Fruit fly (Drosophila melanogaster) whole organism, embryonic: ENCODE data around the gene CG6839.

Source experiments
- B-H2 ChIP-seq: fragments of 200-800 bp; sonication (Bioruptor generic); optimal IDR thresholded peaks from 2 replicates; lab custom pipeline; 2018; ENCODE audit warnings: missing biosample characterization, mild to moderate bottlenecking, missing genetic modification characterization
- CG1024 ChIP-seq: fragments of 200-800 bp; sonication (Bioruptor generic); IDR thresholded peaks from 2 replicates; pipeline ENCODE4 v1.3.6; 2022; ENCODE audit warnings: missing biosample characterization, missing genetic modification characterization
- CG11504 ChIP-seq: fragments of 200-800 bp; sonication (Bioruptor generic); optimal IDR thresholded peaks from 3 replicates; lab custom pipeline; 2019; ENCODE audit warnings: missing biosample characterization, mild to moderate bottlenecking, missing genetic modification characterization, moderate library complexity
- CG12942 ChIP-seq: fragments of 200-800 bp; sonication (Bioruptor generic); optimal IDR thresholded peaks from 3 replicates; lab custom pipeline; 2016; ENCODE audit warnings: missing biosample characterization, missing genetic modification characterization
- CG13296 ChIP-seq: fragments of 200-800 bp; sonication (Bioruptor generic); optimal IDR thresholded peaks from 3 replicates; lab custom pipeline; 2018; ENCODE audit warnings: missing biosample characterization, mild to moderate bottlenecking, missing genetic modification characterization
- CG13424 ChIP-seq: fragments of 200-800 bp; sonication (Bioruptor generic); optimal IDR thresholded peaks from 2 replicates; lab custom pipeline; 2019; ENCODE audit warnings: missing biosample characterization, mild to moderate bottlenecking, missing genetic modification characterization, moderate library complexity
- CG13775 ChIP-seq: fragments of 200-800 bp; sonication (Bioruptor generic); optimal IDR thresholded peaks from 3 replicates; lab custom pipeline; 2017; ENCODE audit warnings: missing biosample characterization, mild to moderate bottlenecking, missing genetic modification characterization
- CG13894 ChIP-seq: fragments of 200-800 bp; sonication (Bioruptor generic); optimal IDR thresholded peaks from 3 replicates; lab custom pipeline; 2018; ENCODE audit warnings: missing biosample characterization, mild to moderate bottlenecking, missing genetic modification characterization, moderate library complexity
- CG14050 ChIP-seq: fragments of 200-800 bp; sonication (Bioruptor generic); IDR thresholded peaks from 3 replicates; pipeline ENCODE4 v1.3.6; 2022; ENCODE audit warnings: missing biosample characterization, missing genetic modification characterization
- CG15011 ChIP-seq: fragments of 200-800 bp; sonication (Bioruptor generic); optimal IDR thresholded peaks from 3 replicates; lab custom pipeline; 2018; ENCODE audit warnings: missing biosample characterization, mild to moderate bottlenecking, missing genetic modification characterization
- CG15479 ChIP-seq: fragments of 200-800 bp; sonication (Bioruptor generic); optimal IDR thresholded peaks from 3 replicates; lab custom pipeline; 2019; ENCODE audit warnings: missing biosample characterization, mild to moderate bottlenecking, missing genetic modification characterization, moderate library complexity
- CG15601 ChIP-seq: fragments of 200-800 bp; sonication (Bioruptor generic); optimal IDR thresholded peaks from 3 replicates; lab custom pipeline; 2019; ENCODE audit warnings: missing biosample characterization, mild to moderate bottlenecking, missing genetic modification characterization, moderate library complexity
- CG17612 ChIP-seq: fragments of 200-800 bp; sonication (Bioruptor generic); IDR thresholded peaks from 2 replicates; pipeline ENCODE4 v1.3.6; 2022; ENCODE audit warnings: missing biosample characterization, missing genetic modification characterization
- CG2116 ChIP-seq: fragments of 200-800 bp; sonication (Bioruptor generic); optimal IDR thresholded peaks from 3 replicates; lab custom pipeline; 2018; ENCODE audit warnings: missing biosample characterization, mild to moderate bottlenecking, missing genetic modification characterization
- CG2202 ChIP-seq: fragments of 200-800 bp; sonication (Bioruptor generic); optimal IDR thresholded peaks from 2 replicates; lab custom pipeline; 2018; ENCODE audit warnings: missing biosample characterization, mild to moderate bottlenecking, missing genetic modification characterization
- CG2875 ChIP-seq: fragments of 200-800 bp; sonication (Bioruptor generic); optimal IDR thresholded peaks from 2 replicates; lab custom pipeline; 2017; ENCODE audit warnings: missing biosample characterization, mild to moderate bottlenecking, missing genetic modification characterization, missing genetic modification reagents
- CG33213 ChIP-seq: fragments of 200-800 bp; sonication (Bioruptor generic); optimal IDR thresholded peaks from 3 replicates; lab custom pipeline; 2016; ENCODE audit warnings: missing biosample characterization, missing genetic modification characterization
- CG3838 ChIP-seq: fragments of 200-800 bp; sonication (Bioruptor generic); optimal IDR thresholded peaks from 3 replicates; lab custom pipeline; 2016; ENCODE audit warnings: missing biosample characterization, missing genetic modification characterization
- CG4360 ChIP-seq: fragments of 200-800 bp; sonication (Bioruptor generic); IDR thresholded peaks from 2 replicates; pipeline ENCODE4 v1.3.6; 2022; ENCODE audit warnings: missing biosample characterization, missing genetic modification characterization
- CG4617 ChIP-seq: fragments of 200-800 bp; sonication (Bioruptor generic); optimal IDR thresholded peaks from 3 replicates; lab custom pipeline; 2016; ENCODE audit warnings: missing biosample characterization, missing genetic modification characterization, borderline replicate concordance
- CG5953 ChIP-seq: fragments of 200-800 bp; sonication (Bioruptor generic); IDR thresholded peaks from 2 replicates; pipeline ENCODE4 v1.3.6; 2022; ENCODE audit warnings: missing biosample characterization, missing genetic modification characterization
- CG8290 ChIP-seq, 3 experiments: fragments of 200-800 bp; sonication (Bioruptor generic); optimal IDR thresholded peaks; 2 replicates each; lab custom pipeline; 2016 to 2019; ENCODE audit warnings: missing biosample characterization in 3 of 3, missing genetic modification characterization in 3 of 3, mild to moderate bottlenecking in 2 of 3, moderate library complexity in 1 of 3
- CG9609 ChIP-seq: fragments of 200-800 bp; sonication (Bioruptor generic); optimal IDR thresholded peaks from 3 replicates; lab custom pipeline; 2016; ENCODE audit warnings: missing biosample characterization, missing genetic modification characterization
- CG9932 ChIP-seq: fragments of 200-800 bp; sonication (Bioruptor generic); IDR thresholded peaks from 2 replicates; pipeline ENCODE4 v1.3.6; 2022; ENCODE audit warnings: missing biosample characterization, missing genetic modification characterization
- Camta ChIP-seq: fragments of 200-800 bp; sonication (Bioruptor generic); optimal IDR thresholded peaks from 2 replicates; lab custom pipeline; 2016; ENCODE audit warnings: missing biosample characterization, missing genetic modification characterization
- H15 ChIP-seq: fragments of 200-800 bp; sonication (Bioruptor generic); IDR thresholded peaks from 3 replicates; pipeline ENCODE4 v1.3.6; 2022; ENCODE audit warnings: missing biosample characterization, missing genetic modification characterization
- H2.0 ChIP-seq: fragments of 200-800 bp; sonication (Bioruptor generic); IDR thresholded peaks from 2 replicates; pipeline ENCODE4 v1.3.6; 2022; ENCODE audit warnings: missing biosample characterization, missing genetic modification characterization
- Hr3 ChIP-seq: fragments of 200-800 bp; sonication (Bioruptor generic); optimal IDR thresholded peaks from 3 replicates; lab custom pipeline; 2016; ENCODE audit warnings: missing biosample characterization, missing genetic modification characterization
- Mad ChIP-seq: fragments of 200-800 bp; sonication (Bioruptor generic); optimal IDR thresholded peaks from 2 replicates; lab custom pipeline; 2016; ENCODE audit warnings: missing biosample characterization, missing genetic modification characterization
- Mrtf ChIP-seq: fragments of 200-800 bp; sonication (Bioruptor generic); IDR thresholded peaks from 3 replicates; pipeline ENCODE4 v1.3.6; 2022; ENCODE audit warnings: missing biosample characterization, missing genetic modification characterization
- NFAT ChIP-seq: fragments of 200-800 bp; sonication (Bioruptor generic); IDR thresholded peaks from 2 replicates; pipeline ENCODE4 v1.3.6; 2022; ENCODE audit warnings: missing biosample characterization, missing genetic modification characterization
- Nf-YA ChIP-seq: fragments of 200-800 bp; sonication (Bioruptor generic); IDR thresholded peaks from 2 replicates; pipeline ENCODE4 v1.3.6; 2022; ENCODE audit warnings: missing biosample characterization, missing genetic modification characterization
- PHDP ChIP-seq: fragments of 200-800 bp; sonication (Bioruptor generic); optimal IDR thresholded peaks from 3 replicates; lab custom pipeline; 2018; ENCODE audit warnings: missing biosample characterization, mild to moderate bottlenecking, missing genetic modification characterization, moderate library complexity
- Ptx1 ChIP-seq: fragments of 200-800 bp; sonication (Bioruptor generic); IDR thresholded peaks from 2 replicates; pipeline ENCODE4 v1.3.6; 2022; ENCODE audit warnings: missing biosample characterization, missing genetic modification characterization
- Ssrp ChIP-seq: fragments of 200-800 bp; sonication (Bioruptor generic); optimal IDR thresholded peaks from 2 replicates; lab custom pipeline; 2018; ENCODE audit warnings: missing biosample characterization, mild to moderate bottlenecking, missing genetic modification characterization, moderate library complexity
- Taf1 ChIP-seq: fragments of 200-800 bp; sonication (Bioruptor generic); IDR thresholded peaks from 2 replicates; pipeline ENCODE4 v1.3.6; 2022; ENCODE audit warnings: missing biosample characterization, missing genetic modification characterization
- Vsx1 ChIP-seq: fragments of 200-800 bp; sonication (Bioruptor generic); optimal IDR thresholded peaks from 2 replicates; lab custom pipeline; 2017; ENCODE audit warnings: missing biosample characterization, mild to moderate bottlenecking, missing genetic modification characterization, missing genetic modification reagents
- ato ChIP-seq: fragments of 200-800 bp; sonication (Bioruptor generic); IDR thresholded peaks from 2 replicates; pipeline ENCODE4 v1.3.6; 2022; ENCODE audit warnings: missing biosample characterization, missing genetic modification characterization; ENCODE audit not compliant: partially characterized antibody
- h ChIP-seq: fragments of >200 bp; optimal IDR thresholded peaks from 2 replicates; lab custom pipeline; 2017
- hkb ChIP-seq, 2 experiments: fragments of 200-800 bp in 1 of 2; fragments of >200 bp in 1 of 2; sonication (Bioruptor generic) in 1 of 2; IDR thresholded peaks in 1 of 2; optimal IDR thresholded peaks in 1 of 2; 2 replicates each; pipeline versions ENCODE4 v1.3.6 to Lab custom; 2017 to 2022; ENCODE audit warnings: missing biosample characterization in 1 of 2, missing genetic modification characterization in 1 of 2
- mam ChIP-seq: fragments of 200-800 bp; sonication (Bioruptor generic); optimal IDR thresholded peaks from 3 replicates; lab custom pipeline; 2016; ENCODE audit warnings: missing biosample characterization, missing genetic modification characterization
- pzg ChIP-seq: fragments of 200-800 bp; sonication (Bioruptor generic); optimal IDR thresholded peaks from 3 replicates; lab custom pipeline; 2018; ENCODE audit warnings: missing biosample characterization, mild to moderate bottlenecking, missing genetic modification characterization, moderate library complexity
- sens ChIP-seq: fragments of 200-800 bp; sonication (Bioruptor generic); peaks from one replicate; lab custom pipeline; 2016; ENCODE audit warnings: missing biosample characterization, missing genetic modification characterization
- slp2 ChIP-seq: fragments of 200-800 bp; sonication (Bioruptor generic); optimal IDR thresholded peaks from 2 replicates; lab custom pipeline; 2016; ENCODE audit warnings: missing biosample characterization, missing genetic modification characterization
- ssp ChIP-seq: fragments of 200-800 bp; sonication (Bioruptor generic); IDR thresholded peaks from 2 replicates; pipeline ENCODE4 v1.3.6; 2022; ENCODE audit warnings: missing biosample characterization, missing genetic modification characterization
- sug ChIP-seq: fragments of 200-800 bp; optimal IDR thresholded peaks from 2 replicates; lab custom pipeline; 2019; ENCODE audit warnings: missing biosample characterization, mild to moderate bottlenecking, missing genetic modification characterization, moderate library complexity
- tna ChIP-seq: fragments of 200-800 bp; sonication (Bioruptor generic); IDR thresholded peaks from 2 replicates; pipeline ENCODE4 v1.3.6; 2022; ENCODE audit warnings: missing biosample characterization, missing genetic modification characterization; ENCODE audit not compliant: partially characterized antibody
- zf30C ChIP-seq: fragments of 200-800 bp; sonication (Bioruptor generic); optimal IDR thresholded peaks from 3 replicates; lab custom pipeline; 2018; ENCODE audit warnings: missing biosample characterization, mild to moderate bottlenecking, missing genetic modification characterization

The CG6839 gene

dm6 chr3L:18869035-18869826 is 48.1 kb upstream of the CG6839 start, which contains the start of gene Grx1 (continued):
- TF ChIP-seq CG15601 (tag; lab: Kevin White, UChicago) = peak; percentile 54
- TF ChIP-seq CG9932 = peak; percentile 46; the same call in 1 of the 2 replicates
- no peak for TF ChIP-seq CG4360 (GFP tag; lab: Robert Waterston, UW)
- TF ChIP-seq B-H2 (GFP tag; lab: Kevin White, UChicago) = peak; percentile 40
- peak; percentile 49 for TF ChIP-seq CG13296 (GFP tag; lab: Kevin White, UChicago)
- peak; percentile 16 for TF ChIP-seq CG15011 (GFP tag; lab: Kevin White, UChicago)
- no peak for TF ChIP-seq zf30C (GFP tag; lab: Kevin White, UChicago)
- no peak for TF ChIP-seq Nf-YA
- TF ChIP-seq Vsx1 = peak; percentile 62
- no peak for TF ChIP-seq ato (GFP tag; lab: Robert Waterston, UW)
- TF ChIP-seq mam (GFP tag; lab: Kevin White, UChicago) = peak; percentile 52
- peak; percentile 36 for TF ChIP-seq CG2202 (tag; lab: Kevin White, UChicago)
- TF ChIP-seq Ptx1 (GFP tag; lab: Robert Waterston, UW) = peak; percentile 52
- TF ChIP-seq H15 (GFP tag; lab: Robert Waterston, UW) = no peak
- peak; percentile 50 for TF ChIP-seq CG8290 (GFP tag; optimal IDR thresholded peaks at IDR 0.05; lab: Kevin White, UChicago)
- TF ChIP-seq CG8290 (tag; optimal IDR thresholded peaks at IDR 0.05; lab: Kevin White, UChicago) = peak in 1 of 2 experiments; percentile 35
- TF ChIP-seq CG11504 (tag; lab: Kevin White, UChicago) = peak; percentile 77
- TF ChIP-seq Camta (GFP tag; lab: Kevin White, UChicago) = peak; percentile 21
- TF ChIP-seq CG13775 (GFP tag; lab: Kevin White, UChicago) = peak; percentile 53
- TF ChIP-seq Ssrp = peak; percentile 40
- no peak for TF ChIP-seq hkb (optimal IDR thresholded peaks at IDR 0.05; lab: Kevin White, UChicago)
- TF ChIP-seq hkb (GFP tag; IDR thresholded peaks at IDR 0.05; lab: Robert Waterston, UW) = peak; percentile 53; the same call in 1 of the 2 replicates
- no peak for TF ChIP-seq CG1024 (GFP tag; lab: Robert Waterston, UW)
- peak; percentile 76 for TF ChIP-seq PHDP (tag; lab: Kevin White, UChicago)
- TF ChIP-seq ssp (GFP tag; lab: Robert Waterston, UW) = peak; percentile 52; the same call in 1 of the 2 replicates
- peak; percentile 55 for TF ChIP-seq sug (tag; lab: Kevin White, UChicago)
- 0 out of 2 replicates have a peak, but pooled peaks have one; percentile 20 for TF ChIP-seq H2.0
- no peak for TF ChIP-seq h (lab: Kevin White, UChicago)
- TF ChIP-seq CG33213 (GFP tag; lab: Kevin White, UChicago) = no peak
- TF ChIP-seq CG2875 = no peak
- no peak for TF ChIP-seq CG3838
- TF ChIP-seq CG2116 (GFP tag; lab: Kevin White, UChicago) = peak; percentile 66
- TF ChIP-seq Mad = peak; percentile 42
- TF ChIP-seq CG15479 (GFP tag; lab: Kevin White, UChicago) = no peak
- TF ChIP-seq CG17612 (GFP tag; lab: Robert Waterston, UW) = no peak
- TF ChIP-seq Hr3 (GFP tag; lab: Kevin White, UChicago) = peak; percentile 49
- peak; percentile 95 for TF ChIP-seq sens (GFP tag; lab: Kevin White, UChicago)
- TF ChIP-seq CG13894 = peak; percentile 35
- no peak for TF ChIP-seq Mrtf (GFP tag; lab: Robert Waterston, UW)
- TF ChIP-seq NFAT (GFP tag; lab: Robert Waterston, UW) = peak; percentile 42; the same call in 1 of the 2 replicates
- TF ChIP-seq CG9609 (GFP tag; lab: Kevin White, UChicago) = peak; percentile 14
- TF ChIP-seq CG12942 (GFP tag; lab: Kevin White, UChicago) = no peak
- peak; percentile 54 for TF ChIP-seq CG4617 (GFP tag; lab: Kevin White, UChicago)
- peak; percentile 24; the same call in 1 of the 3 replicates for TF ChIP-seq CG14050 (GFP tag; lab: Robert Waterston, UW)
- peak; percentile 68 for TF ChIP-seq CG13424 (tag; lab: Kevin White, UChicago)
- TF ChIP-seq slp2 (GFP tag; lab: Kevin White, UChicago) = no peak
- no peak for TF ChIP-seq CG5953 (GFP tag; lab: Robert Waterston, UW)
- no peak for TF ChIP-seq tna
- peak; percentile 42 for TF ChIP-seq pzg
- TF ChIP-seq Taf1 (GFP tag; lab: Robert Waterston, UW) = peak; percentile 32; the same call in 1 of the 2 replicates
